Worm (Caenorhabditis elegans): Measurements from ENCODE around the gene F49F1.15.

Gene F49F1.15

ce11 chrIV:4074610-4075009 is 39.8 kb downstream of the F49F1.15 start, which contains the start of gene W03D2.9:
W03D2.9 (minus strand) TSS chrIV:4074710.
- TF ChIP-seq atf-7 (tag; optimal IDR thresholded peaks at IDR 0.05): no peak
- no peak for TF ChIP-seq somi-1 (GFP tag; optimal IDR thresholded peaks at IDR 0.05)
- TF ChIP-seq fkh-3 (tag; optimal IDR thresholded peaks at IDR 0.05): no peak
- no peak for TF ChIP-seq attf-3 (GFP tag; conservative IDR thresholded peaks at IDR 0.05)

ce11 chrIV:4072027-4072426 is 42.4 kb downstream of the F49F1.15 start, which contains the start of gene pqn-75:
pqn-75 (plus strand) TSS chrIV:4072327.
- TF ChIP-seq F52B5.7 (tag; optimal IDR thresholded peaks at IDR 0.05) (no peak), dpl-1 (GFP tag; optimal IDR thresholded peaks at IDR 0.05) (no peak), tlf-1 (GFP tag; optimal IDR thresholded peaks at IDR 0.05) (no peak), D2030.7 (GFP tag; IDR thresholded peaks at IDR 0.05) (no peak), unc-62 (GFP tag; optimal IDR thresholded peaks at IDR 0.05) (no peak), attf-6 (GFP tag; IDR thresholded peaks at IDR 0.05) (no peak), rec-8 (tag; optimal IDR thresholded peaks at IDR 0.05) (no peak), lag-1 (GFP tag; IDR thresholded peaks at IDR 0.05) (no peak), ztf-6 (GFP tag; IDR thresholded peaks at IDR 0.05) (no peak), snpc-1.1 (tag; optimal IDR thresholded peaks at IDR 0.05; ENCODE audit: insufficient read depth) (no peak), mel-28 (tag; optimal IDR thresholded peaks at IDR 0.05; ENCODE audit: borderline replicate concordance) (no peak), pha-4 (tag; optimal IDR thresholded peaks at IDR 0.05) (no peak), ekl-4 (GFP tag; IDR thresholded peaks at IDR 0.05) (no peak), Y53G8AR.9 (GFP tag; conservative IDR thresholded peaks at IDR 0.05) (no peak), Y53F4B.3 (GFP tag; IDR thresholded peaks at IDR 0.05) (no peak), lsl-1 (GFP tag; optimal IDR thresholded peaks at IDR 0.05) (no peak), sea-2 (GFP tag; IDR thresholded peaks at IDR 0.05) (no peak), efl-1 (GFP tag; optimal IDR thresholded peaks at IDR 0.05) (no peak)

- no peak for TF ChIP-seq T07F8.4 (tag; optimal IDR thresholded peaks at IDR 0.05)
- no peak for TF ChIP-seq snpc-1.3 (tag; optimal IDR thresholded peaks at IDR 0.05; ENCODE audit: insufficient read depth)
- no peak for TF ChIP-seq efl-1 (GFP tag; optimal IDR thresholded peaks at IDR 0.05)
- TF ChIP-seq cebp-2 (GFP tag; IDR thresholded peaks at IDR 0.05): no peak
- TF ChIP-seq bed-1 (GFP tag; IDR thresholded peaks at IDR 0.05): no peak
- TF ChIP-seq pbrm-1 (GFP tag; IDR thresholded peaks at IDR 0.05): no peak
- no peak for TF ChIP-seq madf-3 (GFP tag; IDR thresholded peaks at IDR 0.05)
- TF ChIP-seq F52B5.7 (tag; optimal IDR thresholded peaks at IDR 0.05): no peak
- TF ChIP-seq F49E8.2 (tag; optimal IDR thresholded peaks at IDR 0.05; ENCODE audit: insufficient read depth): no peak
- TF ChIP-seq unc-62 (GFP tag; optimal IDR thresholded peaks at IDR 0.05): no peak
- TF ChIP-seq akir-1 (GFP tag; optimal IDR thresholded peaks at IDR 0.05): no peak
- TF ChIP-seq snpc-1.1 (tag; optimal IDR thresholded peaks at IDR 0.05; ENCODE audit: insufficient read depth): no peak
- no peak for TF ChIP-seq nhr-120 (GFP tag; IDR thresholded peaks at IDR 0.05)
- TF ChIP-seq him-1 (tag; optimal IDR thresholded peaks at IDR 0.05): no peak
- no peak for TF ChIP-seq F22D6.2 (tag; optimal IDR thresholded peaks at IDR 0.05)
- no peak for TF ChIP-seq unc-130 (GFP tag; optimal IDR thresholded peaks at IDR 0.05)
Observed at ce11 chrIV:4070810-4071209, 43.6 kb downstream of the F49F1.15 start.

- no peak for TF ChIP-seq let-607 (tag; optimal IDR thresholded peaks at IDR 0.05)
- no peak for TF ChIP-seq pbrm-1 (GFP tag; IDR thresholded peaks at IDR 0.05)
- no peak for TF ChIP-seq madf-10 (tag; optimal IDR thresholded peaks at IDR 0.05)
- no peak for TF ChIP-seq F57A8.1 (GFP tag; optimal IDR thresholded peaks at IDR 0.05)
- no peak for TF ChIP-seq lsy-27 (tag; optimal IDR thresholded peaks at IDR 0.05; ENCODE audit: borderline replicate concordance, insufficient read depth)
- TF ChIP-seq Y56A3A.18 (GFP tag; IDR thresholded peaks at IDR 0.05): no peak
- TF ChIP-seq dox-1 (GFP tag; IDR thresholded peaks at IDR 0.05): no peak
- TF ChIP-seq sptf-2 (GFP tag; optimal IDR thresholded peaks at IDR 0.05): no peak
- no peak for TF ChIP-seq ceh-79 (tag; optimal IDR thresholded peaks at IDR 0.05)
- no peak for TF ChIP-seq F37B4.10 (GFP tag; IDR thresholded peaks at IDR 0.05)
- no peak for TF ChIP-seq ztf-28 (GFP tag; IDR thresholded peaks at IDR 0.05)
- no peak for TF ChIP-seq lsl-1 (GFP tag; optimal IDR thresholded peaks at IDR 0.05)
- no peak for TF ChIP-seq akir-1 (GFP tag; optimal IDR thresholded peaks at IDR 0.05)
- no peak for TF ChIP-seq sea-2 (GFP tag; IDR thresholded peaks at IDR 0.05)
- TF ChIP-seq hmg-1.2 (GFP tag; IDR thresholded peaks at IDR 0.05): no peak
Observed at ce11 chrIV:4068480-4068879, 45.9 kb downstream of the F49F1.15 start, which contains the start of gene fbxb-55. fbxb-55 (plus strand) TSS chrIV:4068780.
